Fruit fly (Drosophila melanogaster): ENCODE measurements around the gene bchs.

The bchs gene

dm6 chr2L:5906893-5907850 lies at the start of gene bchs:
Gene bchs (plus strand): TSS chr2L:5907169.
- TF ChIP-seq EcR (GFP tag; optimal IDR thresholded peaks at IDR 0.05), result peak; percentile 60
- TF ChIP-seq CG13204 (GFP tag; optimal IDR thresholded peaks at IDR 0.05), result peak; percentile 0
- peak; percentile 21 for TF ChIP-seq Pif1B (GFP tag; optimal IDR thresholded peaks at IDR 0.05)
- TF ChIP-seq rn (GFP tag; IDR thresholded peaks at IDR 0.05), result no peak
- TF ChIP-seq CG15710 (tag; optimal IDR thresholded peaks at IDR 0.05), result no peak
- TF ChIP-seq CG8159 (tag; optimal IDR thresholded peaks at IDR 0.05), result no peak
- TF ChIP-seq CG32121 (GFP tag; IDR thresholded peaks at IDR 0.05), result 0 out of 2 replicates have a peak, but pooled peaks have one; percentile 12
- no peak for TF ChIP-seq CG8301 (tag; optimal IDR thresholded peaks at IDR 0.05)
- no peak for TF ChIP-seq CG17806 (tag; optimal IDR thresholded peaks at IDR 0.05)
- TF ChIP-seq CG12605 (GFP tag; IDR thresholded peaks at IDR 0.05), result peak; percentile 45; the same call in 1 of the 2 replicates
- TF ChIP-seq Pif1A (GFP tag; optimal IDR thresholded peaks at IDR 0.05), result no peak
- TF ChIP-seq Ets98B (GFP tag; IDR thresholded peaks at IDR 0.05), result no peak

- TF ChIP-seq CG4496 (GFP tag; IDR thresholded peaks at IDR 0.05) (peak; percentile 62), Ets98B (GFP tag; IDR thresholded peaks at IDR 0.05) (no peak)
These were observed 40.2 kb upstream of the bchs start for dm6 chr2L:5866791-5867190.

- TF ChIP-seq CG4496 (GFP tag; IDR thresholded peaks at IDR 0.05) (peak; percentile 24; the same call in 1 of the 3 replicates), CG9948 (tag; optimal IDR thresholded peaks at IDR 0.05) (no peak)
These were observed 35.9 kb upstream of the bchs start for dm6 chr2L:5870838-5871702.

dm6 chr2L:5876474-5877067 lies 30.4 kb upstream of the bchs start:
- TF ChIP-seq CG17806 (tag; optimal IDR thresholded peaks at IDR 0.05) (no peak), CG32121 (GFP tag; IDR thresholded peaks at IDR 0.05) (no peak), EcR (GFP tag; optimal IDR thresholded peaks at IDR 0.05) (no peak), Pif1A (GFP tag; optimal IDR thresholded peaks at IDR 0.05) (no peak), CG12605 (GFP tag; IDR thresholded peaks at IDR 0.05) (no peak), CG15710 (tag; optimal IDR thresholded peaks at IDR 0.05) (no peak), Pif1B (GFP tag; optimal IDR thresholded peaks at IDR 0.05) (no peak), rn (GFP tag; IDR thresholded peaks at IDR 0.05) (no peak), CG8159 (tag; optimal IDR thresholded peaks at IDR 0.05) (no peak), D1 (tag; optimal IDR thresholded peaks at IDR 0.05) (no peak), fd96Ca (GFP tag; IDR thresholded peaks at IDR 0.05) (no peak), CG13204 (GFP tag; optimal IDR thresholded peaks at IDR 0.05) (no peak), CG34367 (tag; optimal IDR thresholded peaks at IDR 0.05) (no peak), CG10348 (GFP tag; IDR thresholded peaks at IDR 0.05) (no peak), CG8301 (tag; optimal IDR thresholded peaks at IDR 0.05) (no peak), Snoo (tag; optimal IDR thresholded peaks at IDR 0.05) (no peak), gl (tag; optimal IDR thresholded peaks at IDR 0.05) (no peak), CG14655 (GFP tag; optimal IDR thresholded peaks at IDR 0.05) (no peak), Ets98B (GFP tag; IDR thresholded peaks at IDR 0.05) (no peak)

dm6 chr2L:5879363-5879934 lies 27.5 kb upstream of the bchs start, which contains the start of gene rau:
Gene rau (minus strand): TSS chr2L:5879498.
- TF ChIP-seq rn (GFP tag; IDR thresholded peaks at IDR 0.05) (0 out of 2 replicates have a peak, but pooled peaks have one; percentile 52), CG32121 (GFP tag; IDR thresholded peaks at IDR 0.05) (peak; percentile 79), CG8301 (tag; optimal IDR thresholded peaks at IDR 0.05) (peak; percentile 83), gl (tag; optimal IDR thresholded peaks at IDR 0.05) (peak; percentile 55), Pif1A (GFP tag; optimal IDR thresholded peaks at IDR 0.05) (peak; percentile 84), Snoo (tag; optimal IDR thresholded peaks at IDR 0.05) (peak; percentile 70), CG14655 (GFP tag; optimal IDR thresholded peaks at IDR 0.05) (peak; percentile 87), EcR (GFP tag; optimal IDR thresholded peaks at IDR 0.05) (peak; percentile 14), CG34367 (tag; optimal IDR thresholded peaks at IDR 0.05) (peak; percentile 66), CG8159 (tag; optimal IDR thresholded peaks at IDR 0.05) (peak; percentile 77), fd96Ca (GFP tag; IDR thresholded peaks at IDR 0.05) (peak; percentile 84), CG12605 (GFP tag; IDR thresholded peaks at IDR 0.05) (peak; percentile 36; the same call in 1 of the 2 replicates), CG13204 (GFP tag; optimal IDR thresholded peaks at IDR 0.05) (peak; percentile 63), CG17806 (tag; optimal IDR thresholded peaks at IDR 0.05) (peak; percentile 70), CG9948 (tag; optimal IDR thresholded peaks at IDR 0.05) (peak; percentile 78), D1 (tag; optimal IDR thresholded peaks at IDR 0.05) (peak; percentile 39), CG10348 (GFP tag; IDR thresholded peaks at IDR 0.05) (peak; percentile 24; the same call in 1 of the 2 replicates), Pif1B (GFP tag; optimal IDR thresholded peaks at IDR 0.05) (peak; percentile 75), CG15710 (tag; optimal IDR thresholded peaks at IDR 0.05) (peak; percentile 79), CG4496 (GFP tag; IDR thresholded peaks at IDR 0.05) (peak; percentile 80; the same call in 2 of the 3 replicates), Ets98B (GFP tag; IDR thresholded peaks at IDR 0.05) (peak; percentile 76)
